Fruit fly (Drosophila melanogaster): Measurements from ENCODE around the gene CG34280.

DNA sequence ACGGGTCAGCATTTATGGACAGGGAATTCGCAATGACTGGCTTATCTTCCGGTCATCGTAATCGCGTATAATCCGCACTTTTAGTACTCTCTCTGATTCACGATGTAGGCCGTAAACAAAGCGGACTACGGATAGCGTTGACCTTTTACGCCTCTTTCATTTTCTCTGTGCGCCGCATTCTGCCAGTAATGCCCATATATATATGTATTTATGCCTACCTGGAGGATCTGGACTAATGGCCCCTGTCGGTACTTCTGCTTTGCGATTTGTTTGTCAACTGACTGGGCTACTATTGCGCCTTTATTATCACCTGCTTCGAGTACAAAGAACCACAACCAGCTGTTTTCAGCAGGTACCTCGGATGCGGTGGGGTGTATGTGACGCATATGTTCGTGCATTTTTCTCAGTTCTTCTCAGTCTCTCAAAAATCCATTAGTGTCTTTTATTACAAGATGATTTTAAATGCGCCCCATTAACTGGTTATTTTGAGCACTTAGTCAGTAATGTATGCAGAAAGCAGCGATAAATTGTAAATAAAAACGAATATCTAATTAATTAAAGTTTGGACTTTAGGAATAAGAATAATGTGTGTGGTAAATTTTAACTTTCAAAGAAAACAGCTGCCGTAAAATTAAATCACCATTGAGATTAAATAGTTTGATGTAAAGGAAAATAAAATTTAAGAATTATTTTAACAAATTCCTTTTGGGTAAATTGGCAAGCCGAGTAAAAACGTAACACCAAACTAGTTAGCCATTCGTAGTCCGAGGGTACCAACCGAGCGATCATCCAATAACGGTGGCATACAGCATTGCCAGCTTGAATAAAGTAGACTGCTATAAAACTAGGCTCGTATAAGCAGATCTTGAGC is 9.0 kb downstream of the CG34280 start, which contains the start of gene CREG:
- peak; percentile 36 for TF ChIP-seq CG4318 (GFP tag; optimal IDR thresholded peaks at IDR 0.05)
- peak; percentile 26 for TF ChIP-seq Hr39 (GFP tag; optimal IDR thresholded peaks at IDR 0.05)
- TF ChIP-seq CG10669 (GFP tag; optimal IDR thresholded peaks at IDR 0.05): peak; percentile 6
- TF ChIP-seq Lpt (GFP tag; optimal IDR thresholded peaks at IDR 0.05): no peak
- TF ChIP-seq CG15336 (GFP tag; IDR thresholded peaks at IDR 0.05): no peak
- TF ChIP-seq Hr38 (GFP tag; optimal IDR thresholded peaks at IDR 0.05): no peak
- peak; percentile 53 for TF ChIP-seq CG3919 (GFP tag; optimal IDR thresholded peaks at IDR 0.05)
- TF ChIP-seq CG11294 (GFP tag; IDR thresholded peaks at IDR 0.05): no peak
- peak; percentile 36 for TF ChIP-seq achi (GFP tag; optimal IDR thresholded peaks at IDR 0.05)
- TF ChIP-seq Sox14 (GFP tag; optimal IDR thresholded peaks at IDR 0.05): peak; percentile 59
- no peak for TF ChIP-seq Gug (GFP tag; IDR thresholded peaks at IDR 0.05)
- peak; percentile 45 for TF ChIP-seq CG34406 (GFP tag; optimal IDR thresholded peaks at IDR 0.05)

All from whole organism, prepupa.